Worm (Caenorhabditis elegans) whole organism, L4 larva: Measurements from ENCODE around the gene Y57E12AR.1.

ENCODE experiments used
- F44E2.7 ChIP-seq: fragments of 200-800 bp; sonication (Bioruptor generic); IDR thresholded peaks from 2 replicates; pipeline ENCODE4 v2.1.2; 2022; ENCODE audit warnings: missing genetic modification characterization, missing compliant biosample characterization
- T26A8.4 ChIP-seq: fragments of 200-800 bp; sonication (Bioruptor generic); IDR thresholded peaks from 2 replicates; pipeline ENCODE4 v1.3.6; 2022; ENCODE audit warnings: missing genetic modification characterization, missing compliant biosample characterization
- Y105C5A.15 ChIP-seq: fragments of 200-800 bp; sonication (Bioruptor generic); IDR thresholded peaks from 2 replicates; pipeline ENCODE4 v1.3.6; 2022; ENCODE audit warnings: missing genetic modification characterization, missing compliant biosample characterization
- Y48G9A.11 ChIP-seq: fragments of 200-800 bp; sonication (Bioruptor generic); IDR thresholded peaks from 2 replicates; pipeline ENCODE4 v1.3.6; 2022; ENCODE audit warnings: missing genetic modification reagents, missing genetic modification characterization, missing compliant biosample characterization
- ZK337.2 ChIP-seq: fragments of 200-800 bp; sonication (Bioruptor generic); IDR thresholded peaks from 2 replicates; pipeline ENCODE4 v1.3.6; 2022; ENCODE audit warnings: missing genetic modification reagents, missing genetic modification characterization, missing compliant biosample characterization
- aly-2 ChIP-seq: sonication (generic microtip); optimal IDR thresholded peaks from 2 replicates; lab custom pipeline; 2018; ENCODE audit warnings: missing biosample characterization, missing genetic modification characterization
- ama-1 ChIP-seq: fragments of 150-350 bp; optimal IDR thresholded peaks from 2 replicates; lab custom pipeline; 2014; ENCODE audit warnings: inconsistent platforms, mixed read lengths
- attf-4 ChIP-seq: sonication (generic microtip); optimal IDR thresholded peaks from 3 replicates; lab custom pipeline; 2017; ENCODE audit warnings: missing biosample characterization, missing genetic modification characterization
- ceh-32 ChIP-seq: sonication (generic microtip); optimal IDR thresholded peaks from 2 replicates; lab custom pipeline; 2016; ENCODE audit warnings: mild to moderate bottlenecking, missing genetic modification characterization, missing compliant biosample characterization; ENCODE audit not compliant: poor library complexity
- daf-12 ChIP-seq: fragments of 150-350 bp; optimal IDR thresholded peaks from 2 replicates; lab custom pipeline; 2014; ENCODE audit warnings: missing biosample characterization, missing genetic modification reagents, missing genetic modification characterization
- daf-16 ChIP-seq, 3 experiments: sonication (generic microtip); optimal IDR thresholded peaks; 2 replicates each; lab custom pipeline; 2016 to 2017; ENCODE audit warnings: missing genetic modification characterization in 3 of 3, missing genetic modification reagents in 3 of 3, mild to moderate bottlenecking in 2 of 3, missing compliant biosample characterization in 2 of 3, missing biosample characterization in 1 of 3, moderate library complexity in 1 of 3
- daf-19 ChIP-seq: fragments of 200-800 bp; sonication (Bioruptor generic); conservative IDR thresholded peaks from 2 replicates; pipeline ENCODE4 v1.3.6; 2022; ENCODE audit warnings: missing genetic modification characterization, missing compliant biosample characterization
- dmd-6 ChIP-seq: fragments of 200-800 bp; sonication (Bioruptor generic); IDR thresholded peaks from 2 replicates; pipeline ENCODE4 v1.3.6; 2022; ENCODE audit warnings: missing genetic modification reagents, missing genetic modification characterization, missing compliant biosample characterization
- dmd-8 ChIP-seq: fragments of 200-800 bp; sonication (Bioruptor generic); IDR thresholded peaks from 2 replicates; pipeline ENCODE4 v1.3.6; 2022; ENCODE audit warnings: missing genetic modification characterization, missing compliant biosample characterization
- dmd-9 ChIP-seq: fragments of 200-800 bp; sonication (Bioruptor generic); IDR thresholded peaks from 2 replicates; pipeline ENCODE4 v1.3.6; 2022; ENCODE audit warnings: missing genetic modification reagents, missing genetic modification characterization, missing compliant biosample characterization
- egl-43 ChIP-seq: fragments of 200-800 bp; sonication (Bioruptor generic); IDR thresholded peaks from 2 replicates; pipeline ENCODE4 v1.3.6; 2022; ENCODE audit warnings: missing genetic modification reagents, missing genetic modification characterization, missing compliant biosample characterization
- fos-1 ChIP-seq: fragments of 150-350 bp; optimal IDR thresholded peaks from 2 replicates; lab custom pipeline; 2014; ENCODE audit warnings: missing biosample characterization, missing genetic modification characterization
- hif-1 ChIP-seq, 2 experiments: sonication (generic microtip); optimal IDR thresholded peaks; 2 replicates each; lab custom pipeline; 2016 to 2017; ENCODE audit warnings: missing compliant biosample characterization in 2 of 2, missing genetic modification characterization in 2 of 2, missing genetic modification reagents in 2 of 2, missing genotype in 2 of 2, mild to moderate bottlenecking in 1 of 2
- jun-1 ChIP-seq: fragments of 150-350 bp; optimal IDR thresholded peaks from 2 replicates; lab custom pipeline; 2014; ENCODE audit warnings: missing biosample characterization, missing genetic modification reagents, missing genetic modification characterization
- lim-7 ChIP-seq: fragments of 200-800 bp; sonication (Bioruptor generic); IDR thresholded peaks from 2 replicates; pipeline ENCODE4 v1.3.6; 2022; ENCODE audit warnings: missing genetic modification characterization, missing compliant biosample characterization
- lin-1 ChIP-seq: fragments of 200-800 bp; sonication (Bioruptor generic); IDR thresholded peaks from 2 replicates; pipeline ENCODE4 v1.3.6; 2022; ENCODE audit warnings: missing genetic modification reagents, missing genetic modification characterization, missing compliant biosample characterization
- lin-29 ChIP-seq: fragments of 200-800 bp; sonication (Bioruptor generic); IDR thresholded peaks from 2 replicates; pipeline ENCODE4 v1.3.6; 2022; ENCODE audit warnings: missing genetic modification reagents, missing genetic modification characterization, missing compliant biosample characterization
- lin-38 ChIP-seq: fragments of 200-800 bp; sonication (Bioruptor generic); IDR thresholded peaks from 2 replicates; pipeline ENCODE4 v1.3.6; 2022; ENCODE audit warnings: missing genetic modification reagents, missing genetic modification characterization, missing compliant biosample characterization
- madf-5 ChIP-seq, 2 experiments: fragments of 200-800 bp; sonication (Bioruptor generic); IDR thresholded peaks; 2 replicates each; pipeline ENCODE4 v1.3.6; 2022; ENCODE audit warnings: missing compliant biosample characterization in 2 of 2, missing genetic modification characterization in 2 of 2
- madf-9 ChIP-seq: fragments of 200-800 bp; sonication (Bioruptor generic); conservative IDR thresholded peaks from 2 replicates; pipeline ENCODE4 v1.3.6; 2022; ENCODE audit warnings: missing genetic modification reagents, missing genetic modification characterization, missing compliant biosample characterization
- mdt-29 ChIP-seq: fragments of 200-800 bp; sonication (Bioruptor generic); IDR thresholded peaks from 2 replicates; pipeline ENCODE4 v1.3.6; 2022; ENCODE audit warnings: missing genetic modification reagents, missing genetic modification characterization, missing compliant biosample characterization
- mxl-2 ChIP-seq: fragments of 200-800 bp; sonication (Bioruptor generic); conservative IDR thresholded peaks from 2 replicates; pipeline ENCODE4 v1.3.6; 2022; ENCODE audit warnings: missing genetic modification reagents, missing genetic modification characterization, missing compliant biosample characterization
- mxl-3 ChIP-seq: fragments of 200-800 bp; sonication (Bioruptor generic); optimal IDR thresholded peaks from 2 replicates; lab custom pipeline; 2018; ENCODE audit warnings: mild to moderate bottlenecking, missing genetic modification characterization, missing compliant biosample characterization
- nhr-102 ChIP-seq: sonication (generic microtip); optimal IDR thresholded peaks from 2 replicates; lab custom pipeline; 2016; ENCODE audit warnings: mild to moderate bottlenecking, missing genetic modification characterization, moderate library complexity, missing compliant biosample characterization
- nhr-11 ChIP-seq: fragments of 150-350 bp; optimal IDR thresholded peaks from 2 replicates; lab custom pipeline; 2014; ENCODE audit warnings: missing biosample characterization, missing genetic modification characterization
- nhr-111 ChIP-seq: fragments of 200-800 bp; sonication (Bioruptor generic); optimal IDR thresholded peaks from 2 replicates; lab custom pipeline; 2018; ENCODE audit warnings: mild to moderate bottlenecking, missing genetic modification characterization, missing compliant biosample characterization
- nhr-237 ChIP-seq: sonication (generic microtip); optimal IDR thresholded peaks from 2 replicates; lab custom pipeline; 2017; ENCODE audit warnings: missing biosample characterization, missing genetic modification characterization
- nhr-25 ChIP-seq: sonication (generic microtip); optimal IDR thresholded peaks from 2 replicates; lab custom pipeline; 2017; ENCODE audit warnings: missing genetic modification characterization, mild to moderate bottlenecking, missing compliant biosample characterization, antibody characterized with exemption, moderate library complexity, borderline replicate concordance; ENCODE audit not compliant: insufficient read depth
- nhr-28 ChIP-seq: fragments of 150-350 bp; optimal IDR thresholded peaks from 2 replicates; lab custom pipeline; 2014; ENCODE audit warnings: missing biosample characterization, missing genetic modification characterization
- nhr-48 ChIP-seq: sonication (generic microtip); optimal IDR thresholded peaks from 2 replicates; lab custom pipeline; 2016; ENCODE audit warnings: mild to moderate bottlenecking, missing genetic modification characterization, missing compliant biosample characterization
- nhr-6 ChIP-seq: fragments of 150-350 bp; optimal IDR thresholded peaks from 2 replicates; lab custom pipeline; 2014; ENCODE audit warnings: missing biosample characterization, missing genetic modification characterization
- nhr-76 ChIP-seq: fragments of 150-350 bp; optimal IDR thresholded peaks from 2 replicates; lab custom pipeline; 2014; ENCODE audit warnings: missing biosample characterization, missing genetic modification characterization
- nhr-77 ChIP-seq: fragments of 150-350 bp; optimal IDR thresholded peaks from 2 replicates; lab custom pipeline; 2014; ENCODE audit warnings: missing biosample characterization, missing genetic modification characterization
- pha-4 ChIP-seq, 2 experiments: fragments of 150-350 bp in 1 of 2; fragments of 200-800 bp in 1 of 2; sonication (Bioruptor generic) in 1 of 2; IDR thresholded peaks in 1 of 2; optimal IDR thresholded peaks in 1 of 2; 2 replicates each; pipeline versions ENCODE4 v1.3.6 to Lab custom; 2014 to 2022; ENCODE audit warnings: missing genetic modification characterization in 2 of 2, missing genetic modification reagents in 2 of 2, missing biosample characterization in 1 of 2, missing compliant biosample characterization in 1 of 2
- set-16 ChIP-seq: fragments of 200-800 bp; sonication (Bioruptor generic); IDR thresholded peaks from 2 replicates; pipeline ENCODE4 v1.3.6; 2022; ENCODE audit warnings: missing genetic modification reagents, missing genetic modification characterization, missing compliant biosample characterization
- skn-1 ChIP-seq: fragments of 150-350 bp; optimal IDR thresholded peaks from 2 replicates; lab custom pipeline; 2014; ENCODE audit warnings: missing biosample characterization, missing genetic modification characterization
- snpc-1.2 ChIP-seq: fragments of 200-800 bp; sonication (Bioruptor generic); IDR thresholded peaks from 2 replicates; pipeline ENCODE4 v1.3.6; 2022; ENCODE audit warnings: missing genetic modification reagents, missing genetic modification characterization, missing compliant biosample characterization
- snpc-4 ChIP-seq: fragments of 150-350 bp; optimal IDR thresholded peaks from 2 replicates; lab custom pipeline; 2014; ENCODE audit warnings: missing biosample characterization, missing genetic modification characterization
- unc-130 ChIP-seq: sonication (generic microtip); optimal IDR thresholded peaks from 2 replicates; lab custom pipeline; 2016; ENCODE audit warnings: missing genetic modification reagents, missing genetic modification characterization, missing compliant biosample characterization
- zfp-2 ChIP-seq: sonication (generic microtip); optimal IDR thresholded peaks from 2 replicates; lab custom pipeline; 2016; ENCODE audit warnings: mild to moderate bottlenecking, missing genetic modification characterization, missing compliant biosample characterization
- zfp-3 ChIP-seq: fragments of 200-800 bp; sonication (Bioruptor generic); conservative IDR thresholded peaks from 2 replicates; pipeline ENCODE4 v1.3.6; 2022; ENCODE audit warnings: missing genetic modification reagents, missing genetic modification characterization, missing compliant biosample characterization
- zip-2 ChIP-seq: fragments of 150-350 bp; optimal IDR thresholded peaks from 2 replicates; lab custom pipeline; 2014; ENCODE audit warnings: missing biosample characterization, missing genetic modification characterization
- ztf-11 ChIP-seq: fragments of 150-350 bp; optimal IDR thresholded peaks from 2 replicates; lab custom pipeline; 2014; ENCODE audit warnings: missing biosample characterization, missing genetic modification characterization

Gene Y57E12AR.1

ce11 chrV:7075646-7076045 lies 10.5 kb upstream of the Y57E12AR.1 start, which contains the start of gene npa-1 (continued):
- TF ChIP-seq lin-1 (0 out of 2 replicates have a peak, but pooled peaks have one; percentile 18), nhr-48 (no peak), F44E2.7 (no peak), nhr-77 (tag; lab: Kevin White, UChicago) (peak; percentile 13), pha-4 (GFP tag; IDR thresholded peaks at IDR 0.05; lab: Robert Waterston, UW) (no peak), pha-4 (tag; optimal IDR thresholded peaks at IDR 0.05; lab: Kevin White, UChicago) (no peak), hif-1 (tag; optimal IDR thresholded peaks at IDR 0.05; lab: Kevin White, UChicago) (no peak)

ce11 chrV:7072309-7072708 lies 7.2 kb upstream of the Y57E12AR.1 start, which contains the start of gene F27B10.1:
F27B10.1 (plus strand) TSS chrV:7072609.
- TF ChIP-seq zfp-3 (no peak), zip-2 (tag; lab: Kevin White, UChicago) (no peak), nhr-25 (tag; lab: Kevin White, UChicago) (no peak), lin-29 (GFP tag; lab: Robert Waterston, UW) (no peak), Y105C5A.15 (GFP tag; lab: Robert Waterston, UW) (no peak), ama-1 (lab: Kevin White, UChicago) (no peak), unc-130 (GFP tag; lab: Kevin White, UChicago) (no peak), daf-12 (no peak), fos-1 (no peak), daf-19 (GFP tag; lab: Robert Waterston, UW) (no peak), nhr-111 (no peak), mdt-29 (GFP tag; lab: Robert Waterston, UW) (no peak), nhr-28 (tag; lab: Kevin White, UChicago) (no peak), attf-4 (tag; lab: Kevin White, UChicago) (no peak), Y48G9A.11 (GFP tag; lab: Robert Waterston, UW) (no peak)

ce11 chrV:7069605-7070004 lies 4.5 kb upstream of the Y57E12AR.1 start:
- TF ChIP-seq ceh-32 (no peak), lin-38 (GFP tag; lab: Robert Waterston, UW) (no peak), ZK337.2 (GFP tag; lab: Robert Waterston, UW) (no peak), egl-43 (0 out of 2 replicates have a peak, but pooled peaks have one; percentile 30), snpc-4 (tag; lab: Kevin White, UChicago) (no peak), jun-1 (no peak), T26A8.4 (no peak), zfp-2 (tag; lab: Kevin White, UChicago) (no peak), nhr-76 (no peak), daf-19 (GFP tag; lab: Robert Waterston, UW) (no peak), mdt-29 (GFP tag; lab: Robert Waterston, UW) (no peak), nhr-237 (tag; lab: Kevin White, UChicago) (no peak), dmd-6 (no peak), ztf-11 (no peak), madf-9 (no peak), zip-2 (tag; lab: Kevin White, UChicago) (no peak), set-16 (GFP tag; lab: Robert Waterston, UW) (no peak), nhr-6 (tag; lab: Kevin White, UChicago) (no peak), dmd-9 (GFP tag; lab: Robert Waterston, UW) (no peak), nhr-11 (tag; lab: Kevin White, UChicago) (no peak), mxl-2 (GFP tag; lab: Robert Waterston, UW) (no peak), snpc-1.2 (GFP tag; lab: Robert Waterston, UW) (0 out of 2 replicates have a peak, but pooled peaks have one; percentile 11), daf-16 (GFP tag; optimal IDR thresholded peaks at IDR 0.05; lab: Kevin White, UChicago) (no peak), daf-16 (tag; optimal IDR thresholded peaks at IDR 0.05; lab: Kevin White, UChicago) (no peak), skn-1 (tag; lab: Kevin White, UChicago) (no peak), dmd-8 (no peak), lim-7 (GFP tag; lab: Robert Waterston, UW) (0 out of 2 replicates have a peak, but pooled peaks have one; percentile 54), madf-5 (GFP tag; IDR thresholded peaks at IDR 0.05; lab: Robert Waterston, UW) (0 out of 4 replicates have a peak, but pooled peaks of 1 of the 2 experiments have one; percentile 29), mxl-3 (no peak), aly-2 (tag; lab: Kevin White, UChicago) (no peak), nhr-48 (no peak), nhr-102 (tag; lab: Kevin White, UChicago) (no peak)
